Fruit fly (Drosophila melanogaster) whole organism, wandering third instar larva: Measurements from ENCODE around the gene CG15643.

ENCODE experiments used
- CG32264 ChIP-seq: fragments of 200-800 bp; sonication (Bioruptor generic); optimal IDR thresholded peaks from 2 replicates; lab custom pipeline; 2016; ENCODE audit warnings: missing biosample characterization, missing genetic modification characterization
- CG9705 ChIP-seq: fragments of 200-800 bp; sonication (Bioruptor generic); optimal IDR thresholded peaks from 2 replicates; lab custom pipeline; 2018; ENCODE audit warnings: missing biosample characterization, mild to moderate bottlenecking, missing genetic modification characterization
- CrebA ChIP-seq: fragments of 200-800 bp; sonication (Bioruptor generic); optimal IDR thresholded peaks from 2 replicates; lab custom pipeline; 2016; ENCODE audit warnings: missing biosample characterization, mild to moderate bottlenecking, missing genetic modification characterization, borderline replicate concordance
- Dfd ChIP-seq: fragments of >200 bp; optimal IDR thresholded peaks from 2 replicates; lab custom pipeline; 2017; ENCODE audit warnings: missing biosample characterization, missing genetic modification characterization
- Dif ChIP-seq: fragments of 200-275, 200-300 bp; sonication (Bioruptor generic); optimal IDR thresholded peaks from 2 replicates; lab custom pipeline; 2018; ENCODE audit warnings: missing biosample characterization, missing genetic modification characterization; ENCODE audit not compliant: partially characterized antibody
- GATAd ChIP-seq: sonication (Bioruptor generic); optimal IDR thresholded peaks from 2 replicates; lab custom pipeline; 2016; ENCODE audit warnings: missing biosample characterization, missing genetic modification characterization
- HLH106 ChIP-seq: fragments of 200-800 bp; optimal IDR thresholded peaks from 3 replicates; lab custom pipeline; 2019; ENCODE audit warnings: missing biosample characterization, mild to moderate bottlenecking, missing genetic modification characterization, moderate library complexity
- Hnf4 ChIP-seq: fragments of 200-800 bp; sonication (Bioruptor generic); optimal IDR thresholded peaks from 2 replicates; lab custom pipeline; 2016; ENCODE audit warnings: missing biosample characterization, mild to moderate bottlenecking, missing genetic modification characterization
- Hr78 ChIP-seq: fragments of >200 bp; optimal IDR thresholded peaks from 2 replicates; lab custom pipeline; 2017; ENCODE audit warnings: missing biosample characterization, missing genetic modification characterization
- Hr83 ChIP-seq: fragments of 200-300 bp; sonication (Bioruptor generic); optimal IDR thresholded peaks from 2 replicates; lab custom pipeline; 2016; ENCODE audit warnings: missing biosample characterization, mild to moderate bottlenecking, missing genetic modification characterization, moderate library complexity; ENCODE audit not compliant: poor library complexity, severe bottlenecking
- Mio ChIP-seq: sonication (Bioruptor generic); optimal IDR thresholded peaks from 2 replicates; lab custom pipeline; 2016; ENCODE audit warnings: missing biosample characterization, missing genetic modification characterization
- Myc ChIP-seq: fragments of >200 bp; optimal IDR thresholded peaks from 2 replicates; lab custom pipeline; 2017
- N ChIP-seq: fragments of >200 bp; optimal IDR thresholded peaks from 2 replicates; lab custom pipeline; 2018; ENCODE audit warnings: missing biosample characterization, missing external identifiers, missing genetic modification characterization
- OdsH ChIP-seq: fragments of 200-800 bp; sonication (Bioruptor generic); optimal IDR thresholded peaks from 2 replicates; lab custom pipeline; 2016; ENCODE audit warnings: missing biosample characterization, mild to moderate bottlenecking, missing genetic modification characterization
- Rel ChIP-seq, 2 experiments: fragments of 200-800 bp; sonication (Bioruptor generic) in 1 of 2; optimal IDR thresholded peaks; 2 replicates in 1 of 2; 3 replicates in 1 of 2; lab custom pipeline; 2016 to 2019; ENCODE audit warnings: mild to moderate bottlenecking in 2 of 2, missing biosample characterization in 2 of 2, missing genetic modification characterization in 2 of 2, moderate library complexity in 1 of 2
- Sp1 ChIP-seq: fragments of 200-800 bp; sonication (Bioruptor generic); optimal IDR thresholded peaks from 3 replicates; lab custom pipeline; 2019; ENCODE audit warnings: missing biosample characterization, mild to moderate bottlenecking, missing genetic modification characterization, moderate library complexity
- Vsx2 ChIP-seq: fragments of 200-300, 225-300 bp; sonication (Bioruptor generic); optimal IDR thresholded peaks from 2 replicates; lab custom pipeline; 2018; ENCODE audit warnings: missing biosample characterization, missing genetic modification characterization; ENCODE audit not compliant: partially characterized antibody
- brk ChIP-seq: fragments of 200-800 bp; sonication (Bioruptor generic); optimal IDR thresholded peaks from 2 replicates; lab custom pipeline; 2016; ENCODE audit warnings: missing biosample characterization, mild to moderate bottlenecking, missing genetic modification characterization
- dl ChIP-seq, 2 experiments: fragments of 175-275, 200-275 bp in 1 of 2; fragments of 200-275 bp in 1 of 2; sonication (Bioruptor generic); optimal IDR thresholded peaks; lab custom pipeline; 2018; ENCODE audit warnings: mild to moderate bottlenecking in 2 of 2, missing biosample characterization in 2 of 2, missing genetic modification characterization in 2 of 2, moderate library complexity in 2 of 2; ENCODE audit not compliant: partially characterized antibody in 2 of 2, insufficient read depth in 1 of 2
- dmrt93B ChIP-seq: fragments of 200-800 bp; sonication (Bioruptor generic); optimal IDR thresholded peaks from 2 replicates; lab custom pipeline; 2018; ENCODE audit warnings: missing biosample characterization, mild to moderate bottlenecking, missing genetic modification characterization
- dsf ChIP-seq: sonication (Bioruptor generic); optimal IDR thresholded peaks from 2 replicates; lab custom pipeline; 2016; ENCODE audit warnings: missing biosample characterization, missing genetic modification characterization, borderline replicate concordance
- ey ChIP-seq: fragments of 200-800 bp; sonication (Bioruptor generic); optimal IDR thresholded peaks from 2 replicates; lab custom pipeline; 2016; ENCODE audit warnings: missing biosample characterization, missing genetic modification characterization
- foxo ChIP-seq, 2 experiments: fragments of 200-800 bp; sonication (Bioruptor generic); optimal IDR thresholded peaks; 2 replicates in 1 of 2; 3 replicates in 1 of 2; lab custom pipeline; 2016 to 2017; ENCODE audit warnings: missing biosample characterization in 2 of 2, missing genetic modification characterization in 2 of 2
- fru ChIP-seq: fragments of 200-800 bp; sonication (Bioruptor generic); optimal IDR thresholded peaks from 3 replicates; lab custom pipeline; 2016; ENCODE audit warnings: missing biosample characterization, mild to moderate bottlenecking, missing genetic modification characterization
- h ChIP-seq: fragments of 200-800 bp; sonication (Bioruptor generic); optimal IDR thresholded peaks from 3 replicates; lab custom pipeline; 2016; ENCODE audit warnings: missing biosample characterization, mild to moderate bottlenecking, missing genetic modification characterization
- jim ChIP-seq: fragments of 175-275, 200-325 bp; sonication (Bioruptor generic); optimal IDR thresholded peaks from 2 replicates; lab custom pipeline; 2016; ENCODE audit warnings: missing biosample characterization, mild to moderate bottlenecking, missing genetic modification characterization
- lola ChIP-seq: fragments of >200 bp; optimal IDR thresholded peaks from 2 replicates; lab custom pipeline; 2017; ENCODE audit warnings: missing biosample characterization, missing genetic modification characterization
- pan ChIP-seq: fragments of >200 bp; optimal IDR thresholded peaks from 2 replicates; lab custom pipeline; 2017
- rgr ChIP-seq: fragments of 200-800 bp; sonication (Bioruptor generic); optimal IDR thresholded peaks from 3 replicates; lab custom pipeline; 2016; ENCODE audit warnings: missing biosample characterization, mild to moderate bottlenecking, missing genetic modification characterization
- sage ChIP-seq: fragments of 200-800 bp; sonication (Bioruptor generic); optimal IDR thresholded peaks from 2 replicates; lab custom pipeline; 2016; ENCODE audit warnings: missing biosample characterization, mild to moderate bottlenecking, missing genetic modification characterization
- sv ChIP-seq: fragments of 200-800 bp; sonication (Bioruptor generic); optimal IDR thresholded peaks from 3 replicates; lab custom pipeline; 2016; ENCODE audit warnings: missing biosample characterization, missing genetic modification characterization
- tai ChIP-seq: sonication (Bioruptor generic); optimal IDR thresholded peaks from 2 replicates; lab custom pipeline; 2016; ENCODE audit warnings: missing biosample characterization, missing genetic modification characterization
- usp ChIP-seq: fragments of >200 bp; optimal IDR thresholded peaks from 2 replicates; lab custom pipeline; 2017; ENCODE audit warnings: missing biosample characterization, missing genetic modification characterization
- woc ChIP-seq: sonication (Bioruptor generic); optimal IDR thresholded peaks from 2 replicates; lab custom pipeline; 2016; ENCODE audit warnings: missing biosample characterization, mild to moderate bottlenecking, missing genetic modification characterization

The CG15643 gene

DNA sequence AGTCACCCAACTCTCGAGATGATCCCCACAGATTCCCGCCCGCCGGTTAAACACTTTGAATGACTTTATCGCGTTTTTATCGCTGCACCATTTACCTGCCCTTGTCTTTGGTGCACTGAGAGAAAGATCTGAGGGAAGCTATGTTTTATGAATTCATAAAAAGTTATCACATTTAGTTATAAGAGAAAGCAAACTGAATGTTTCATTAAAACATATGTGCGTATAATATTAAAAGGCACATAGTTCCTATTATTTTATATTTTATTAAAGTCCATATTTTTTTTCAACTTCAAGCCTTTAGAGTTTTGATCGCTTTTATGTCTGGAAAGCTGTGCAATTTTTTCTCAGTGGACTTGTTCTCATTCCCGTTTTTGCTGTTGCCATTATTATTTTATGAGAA is 41.6 kb downstream of the CG15643 start (continued):
- peak; percentile 60 for TF ChIP-seq Sp1 (GFP tag; lab: Kevin White, UChicago)
- TF ChIP-seq rgr (GFP tag; lab: Kevin White, UChicago) = no peak
- no peak for TF ChIP-seq lola (GFP tag; lab: Kevin White, UChicago)
- TF ChIP-seq dsf = no peak
- TF ChIP-seq ey = peak; percentile 4
- TF ChIP-seq foxo (GFP tag; optimal IDR thresholded peaks at IDR 0.05; lab: Kevin White, UChicago) = peak in 1 of 2 experiments; percentile 55
- TF ChIP-seq fru (GFP tag; lab: Kevin White, UChicago) = peak; percentile 10
- TF ChIP-seq GATAd (GFP tag; lab: Kevin White, UChicago) = no peak
- peak; percentile 10 for TF ChIP-seq woc (GFP tag; lab: Kevin White, UChicago)
- TF ChIP-seq CG9705 (GFP tag; lab: Kevin White, UChicago) = peak; percentile 21
- TF ChIP-seq sv (GFP tag; lab: Kevin White, UChicago) = no peak
- no peak for TF ChIP-seq Vsx2 (GFP tag; lab: Kevin White, UChicago)
- no peak for TF ChIP-seq Mio (GFP tag; lab: Kevin White, UChicago)
- no peak for TF ChIP-seq CG32264 (GFP tag; lab: Kevin White, UChicago)
- peak; percentile 32 for TF ChIP-seq Hnf4
- TF ChIP-seq pan (lab: Kevin White, UChicago) = no peak
- TF ChIP-seq h (GFP tag; lab: Kevin White, UChicago) = peak; percentile 50

dm6 chrX:15529958-15530357 is 42.0 kb downstream of the CG15643 start:
- TF ChIP-seq brk (no peak), fru (GFP tag; lab: Kevin White, UChicago) (no peak), CrebA (GFP tag; lab: Kevin White, UChicago) (no peak), Hr83 (GFP tag; lab: Kevin White, UChicago) (peak; percentile 33), Dfd (GFP tag; lab: Kevin White, UChicago) (peak; percentile 63), jim (GFP tag; lab: Kevin White, UChicago) (peak; percentile 19), Rel (GFP tag; optimal IDR thresholded peaks at IDR 0.05; lab: Kevin White, UChicago) (no peak), Rel (tag; optimal IDR thresholded peaks at IDR 0.05; lab: Kevin White, UChicago) (no peak), sage (GFP tag; lab: Kevin White, UChicago) (no peak)

DNA sequence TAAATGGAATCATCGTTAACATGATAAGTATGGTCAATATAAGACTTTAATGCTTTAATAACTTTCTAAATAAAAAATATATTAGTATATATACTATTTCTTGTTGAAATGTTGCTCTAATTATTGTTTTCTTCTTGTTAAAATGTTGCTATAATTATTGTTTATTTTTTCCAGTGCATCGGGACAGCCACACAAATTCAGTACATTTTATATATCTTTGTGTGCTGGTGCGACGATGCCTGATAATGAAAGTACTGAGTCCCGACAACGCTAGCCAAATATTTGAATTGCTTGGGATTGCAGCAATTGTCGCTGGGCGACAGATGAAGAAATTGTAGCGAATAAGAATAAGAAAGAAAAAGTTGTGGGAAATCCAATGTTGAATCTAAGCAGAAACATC is 42.8 kb downstream of the CG15643 start:
- TF ChIP-seq tai (GFP tag; lab: Kevin White, UChicago) = no peak
- TF ChIP-seq h (GFP tag; lab: Kevin White, UChicago) = no peak
- TF ChIP-seq Hr78 (GFP tag; lab: Kevin White, UChicago) = no peak
- TF ChIP-seq woc (GFP tag; lab: Kevin White, UChicago) = no peak
- peak; percentile 38 for TF ChIP-seq HLH106
- no peak for TF ChIP-seq dmrt93B
- no peak for TF ChIP-seq Dif
- peak; percentile 1 for TF ChIP-seq Sp1 (GFP tag; lab: Kevin White, UChicago)

dm6 chrX:15522426-15523153 is 49.4 kb downstream of the CG15643 start:
- TF ChIP-seq jim (GFP tag; lab: Kevin White, UChicago) = no peak
- TF ChIP-seq dsf = no peak
- TF ChIP-seq Hnf4 = no peak
- no peak for TF ChIP-seq Hr83 (GFP tag; lab: Kevin White, UChicago)
- TF ChIP-seq fru (GFP tag; lab: Kevin White, UChicago) = no peak
- no peak for TF ChIP-seq woc (GFP tag; lab: Kevin White, UChicago)
- no peak for TF ChIP-seq Rel (GFP tag; optimal IDR thresholded peaks at IDR 0.05; lab: Kevin White, UChicago)
- peak; percentile 49 for TF ChIP-seq Rel (tag; optimal IDR thresholded peaks at IDR 0.05; lab: Kevin White, UChicago)
- TF ChIP-seq usp = no peak
- TF ChIP-seq Vsx2 (GFP tag; lab: Kevin White, UChicago) = no peak
- TF ChIP-seq Hr78 (GFP tag; lab: Kevin White, UChicago) = no peak
- TF ChIP-seq Dfd (GFP tag; lab: Kevin White, UChicago) = no peak
- no peak for TF ChIP-seq HLH106
- TF ChIP-seq brk = no peak
- TF ChIP-seq Sp1 (GFP tag; lab: Kevin White, UChicago) = no peak
- peak; percentile 10 for TF ChIP-seq rgr (GFP tag; lab: Kevin White, UChicago)
- no peak for TF ChIP-seq sv (GFP tag; lab: Kevin White, UChicago)
- no peak for TF ChIP-seq CrebA (GFP tag; lab: Kevin White, UChicago)
- TF ChIP-seq pan (lab: Kevin White, UChicago) = no peak
- TF ChIP-seq foxo (GFP tag; optimal IDR thresholded peaks at IDR 0.05; lab: Kevin White, UChicago) = peak in 1 of 2 experiments; percentile 34
- TF ChIP-seq OdsH = no peak
- no peak for TF ChIP-seq N (GFP tag; lab: Kevin White, UChicago)
- TF ChIP-seq lola (GFP tag; lab: Kevin White, UChicago) = no peak
- TF ChIP-seq CG9705 (GFP tag; lab: Kevin White, UChicago) = no peak
- no peak for TF ChIP-seq Myc (lab: Kevin White, UChicago)
- TF ChIP-seq dl (GFP tag; optimal IDR thresholded peaks at IDR 0.05; lab: Kevin White, UChicago; ENCODE audit: insufficient read depth in 1 of 2, partially characterized antibody in 2 of 2) = no peak
- no peak for TF ChIP-seq tai (GFP tag; lab: Kevin White, UChicago)
